Fruit fly (Drosophila melanogaster): ENCODE measurements around the gene CG14088.

dm6 chr3L:19316638-19317037 is 46.2 kb upstream of the CG14088 start:
- TF ChIP-seq EcR (GFP tag; optimal IDR thresholded peaks at IDR 0.05) (no peak), CG14655 (GFP tag; optimal IDR thresholded peaks at IDR 0.05) (peak; percentile 51), rn (GFP tag; IDR thresholded peaks at IDR 0.05) (no peak), CG10348 (GFP tag; IDR thresholded peaks at IDR 0.05) (no peak), CG13204 (GFP tag; optimal IDR thresholded peaks at IDR 0.05) (no peak), Snoo (tag; optimal IDR thresholded peaks at IDR 0.05) (no peak), CG4496 (GFP tag; IDR thresholded peaks at IDR 0.05) (no peak), CG34367 (tag; optimal IDR thresholded peaks at IDR 0.05) (no peak)
